Fruit fly (Drosophila melanogaster) whole organism, prepupa: ENCODE measurements around the gene CG33912.

Source experiments
- Blimp-1 ChIP-seq: fragments of 200-800 bp; sonication (Bioruptor generic); optimal IDR thresholded peaks from 3 replicates; lab custom pipeline; 2017; ENCODE audit warnings: missing biosample characterization, missing genetic modification characterization, mild to moderate bottlenecking, moderate library complexity, missing genetic modification reagents
- CG11902 ChIP-seq: fragments of 200-800 bp; sonication (Bioruptor generic); optimal IDR thresholded peaks from 3 replicates; lab custom pipeline; 2016; ENCODE audit warnings: missing biosample characterization, missing genetic modification characterization
- CG1621 ChIP-seq: fragments of 200-800 bp; sonication (Bioruptor generic); optimal IDR thresholded peaks from 3 replicates; lab custom pipeline; 2018; ENCODE audit warnings: missing biosample characterization, mild to moderate bottlenecking, missing genetic modification characterization
- CG16779 ChIP-seq: fragments of 200-800 bp; sonication (Bioruptor generic); optimal IDR thresholded peaks from 3 replicates; lab custom pipeline; 2017; ENCODE audit warnings: missing biosample characterization, mild to moderate bottlenecking, missing genetic modification characterization
- CG3032 ChIP-seq: fragments of 200-800 bp; optimal IDR thresholded peaks from 2 replicates; lab custom pipeline; 2019; ENCODE audit warnings: missing biosample characterization, mild to moderate bottlenecking, missing genetic modification characterization, moderate library complexity
- CG32006 ChIP-seq: fragments of 200-800 bp; sonication (Bioruptor generic); optimal IDR thresholded peaks from 3 replicates; lab custom pipeline; 2017; ENCODE audit warnings: missing biosample characterization, mild to moderate bottlenecking, missing genetic modification characterization
- CG34406 ChIP-seq: fragments of 200-800 bp; sonication (Bioruptor generic); optimal IDR thresholded peaks from 3 replicates; lab custom pipeline; 2016; ENCODE audit warnings: missing biosample characterization, missing genetic modification characterization
- CG3919 ChIP-seq: fragments of 200-800 bp; sonication (Bioruptor generic); optimal IDR thresholded peaks from 3 replicates; lab custom pipeline; 2016; ENCODE audit warnings: missing biosample characterization, missing genetic modification characterization
- CG4318 ChIP-seq: fragments of 200-800 bp; sonication (Bioruptor generic); optimal IDR thresholded peaks from 3 replicates; lab custom pipeline; 2017; ENCODE audit warnings: missing biosample characterization, mild to moderate bottlenecking, missing genetic modification characterization
- CG6163 ChIP-seq: fragments of 200-800 bp; sonication (Bioruptor generic); IDR thresholded peaks from 3 replicates; pipeline ENCODE4 v1.3.6; 2022; ENCODE audit warnings: missing biosample characterization, missing genetic modification characterization
- CG6276 ChIP-seq: fragments of 200-800 bp; sonication (Bioruptor generic); optimal IDR thresholded peaks from 2 replicates; lab custom pipeline; 2017; ENCODE audit warnings: missing biosample characterization, mild to moderate bottlenecking, missing genetic modification characterization
- CG6792 ChIP-seq: fragments of 200-800 bp; sonication (Bioruptor generic); optimal IDR thresholded peaks from 3 replicates; lab custom pipeline; 2016; ENCODE audit warnings: missing biosample characterization, missing genetic modification characterization
- CG6808 ChIP-seq: fragments of 200-800 bp; sonication (Bioruptor generic); optimal IDR thresholded peaks from 3 replicates; lab custom pipeline; 2017; ENCODE audit warnings: missing biosample characterization, missing genetic modification characterization, mild to moderate bottlenecking, moderate library complexity, missing genetic modification reagents
- CG8119 ChIP-seq: fragments of 200-800 bp; sonication (Bioruptor generic); IDR thresholded peaks from 3 replicates; pipeline ENCODE4 v1.3.6; 2022; ENCODE audit warnings: missing biosample characterization, missing genetic modification characterization
- CG8319 ChIP-seq: fragments of 200-800 bp; sonication (Bioruptor generic); optimal IDR thresholded peaks from 3 replicates; lab custom pipeline; 2016; ENCODE audit warnings: missing biosample characterization, missing genetic modification characterization
- CG9139 ChIP-seq: fragments of 200-800 bp; sonication (Bioruptor generic); optimal IDR thresholded peaks from 3 replicates; lab custom pipeline; 2017; ENCODE audit warnings: missing biosample characterization, mild to moderate bottlenecking, missing genetic modification characterization
- Eip75B ChIP-seq: fragments of 200-800 bp; sonication (Bioruptor generic); optimal IDR thresholded peaks from 3 replicates; lab custom pipeline; 2016; ENCODE audit warnings: missing biosample characterization, missing genetic modification characterization
- Eip78C ChIP-seq: fragments of 200-800 bp; sonication (Bioruptor generic); peaks from one replicate; lab custom pipeline; 2016; ENCODE audit warnings: missing biosample characterization, missing genetic modification characterization
- Eip93F ChIP-seq: fragments of 200-800 bp; sonication (Bioruptor generic); optimal IDR thresholded peaks from 2 replicates; lab custom pipeline; 2016; ENCODE audit warnings: missing biosample characterization, mild to moderate bottlenecking, missing genetic modification characterization
- Ets21C ChIP-seq: fragments of 200-800 bp; sonication (Bioruptor generic); optimal IDR thresholded peaks from 3 replicates; lab custom pipeline; 2016; ENCODE audit warnings: missing biosample characterization, missing genetic modification characterization
- Hr39 ChIP-seq: fragments of 200-800 bp; sonication (Bioruptor generic); optimal IDR thresholded peaks from 2 replicates; lab custom pipeline; 2016; ENCODE audit warnings: missing biosample characterization, missing genetic modification characterization
- Hr4 ChIP-seq: fragments of 200-800 bp; sonication (Bioruptor generic); optimal IDR thresholded peaks from 3 replicates; lab custom pipeline; 2016; ENCODE audit warnings: missing biosample characterization, missing genetic modification characterization
- Met ChIP-seq: fragments of 200-800 bp; sonication (Bioruptor generic); optimal IDR thresholded peaks from 3 replicates; lab custom pipeline; 2016; ENCODE audit warnings: missing biosample characterization, missing genetic modification characterization
- OdsH ChIP-seq: fragments of 200-800 bp; sonication (Bioruptor generic); optimal IDR thresholded peaks from 3 replicates; lab custom pipeline; 2016; ENCODE audit warnings: missing biosample characterization, missing genetic modification characterization
- Smox ChIP-seq: fragments of 200-800 bp; sonication (Bioruptor generic); optimal IDR thresholded peaks from 3 replicates; lab custom pipeline; 2016; ENCODE audit warnings: missing biosample characterization, missing genetic modification characterization
- Sox102F ChIP-seq: fragments of 200-800 bp; sonication (Bioruptor generic); optimal IDR thresholded peaks from 2 replicates; lab custom pipeline; 2016; ENCODE audit warnings: missing biosample characterization, mild to moderate bottlenecking, missing genetic modification characterization
- Sox14 ChIP-seq: fragments of 200-800 bp; sonication (Bioruptor generic); optimal IDR thresholded peaks from 3 replicates; lab custom pipeline; 2016; ENCODE audit warnings: missing biosample characterization, missing genetic modification characterization
- Sox15 ChIP-seq: fragments of 200-800 bp; sonication (Bioruptor generic); optimal IDR thresholded peaks from 3 replicates; lab custom pipeline; 2016; ENCODE audit warnings: missing biosample characterization, missing genetic modification characterization
- cyc ChIP-seq: fragments of 200-800 bp; sonication (Bioruptor generic); optimal IDR thresholded peaks from 3 replicates; lab custom pipeline; 2016; ENCODE audit warnings: missing biosample characterization, missing genetic modification characterization
- dac ChIP-seq: fragments of 200-800 bp; sonication (Bioruptor generic); optimal IDR thresholded peaks from 2 replicates; lab custom pipeline; 2017; ENCODE audit warnings: missing biosample characterization, mild to moderate bottlenecking, missing genetic modification characterization
- eg ChIP-seq: fragments of 200-800 bp; sonication (Bioruptor generic); IDR thresholded peaks from 3 replicates; pipeline ENCODE4 v1.3.6; 2022; ENCODE audit warnings: missing biosample characterization, missing genetic modification characterization
- esn ChIP-seq: fragments of 200-800 bp; sonication (Bioruptor generic); optimal IDR thresholded peaks from 2 replicates; lab custom pipeline; 2016; ENCODE audit warnings: missing biosample characterization, mild to moderate bottlenecking, missing genetic modification characterization, moderate library complexity
- fd85E ChIP-seq: fragments of 200-800 bp; sonication (Bioruptor generic); optimal IDR thresholded peaks from 3 replicates; lab custom pipeline; 2016; ENCODE audit warnings: missing biosample characterization, missing genetic modification characterization
- fkh ChIP-seq: fragments of 200-800 bp; sonication (Bioruptor generic); optimal IDR thresholded peaks from 3 replicates; lab custom pipeline; 2017; ENCODE audit warnings: missing biosample characterization, mild to moderate bottlenecking, missing genetic modification characterization, moderate library complexity
- lz ChIP-seq: fragments of 200-800 bp; sonication (Bioruptor generic); optimal IDR thresholded peaks from 3 replicates; lab custom pipeline; 2016; ENCODE audit warnings: missing biosample characterization, missing genetic modification characterization
- pdm3 ChIP-seq: fragments of 200-800 bp; sonication (Bioruptor generic); optimal IDR thresholded peaks from 3 replicates; lab custom pipeline; 2016; ENCODE audit warnings: missing biosample characterization, missing genetic modification characterization
- spab ChIP-seq: fragments of 200-800 bp; sonication (Bioruptor generic); optimal IDR thresholded peaks from 2 replicates; lab custom pipeline; 2017; ENCODE audit warnings: missing biosample characterization, mild to moderate bottlenecking, missing genetic modification characterization, missing genetic modification reagents
- ss ChIP-seq, 2 experiments: fragments of 200-800 bp; sonication (Bioruptor generic); optimal IDR thresholded peaks; 2 replicates in 1 of 2; 3 replicates in 1 of 2; lab custom pipeline; 2017 to 2018; ENCODE audit warnings: mild to moderate bottlenecking in 2 of 2, missing biosample characterization in 2 of 2, missing genetic modification characterization in 2 of 2, moderate library complexity in 1 of 2
- svp ChIP-seq: fragments of 200-800 bp; sonication (Bioruptor generic); peaks from one replicate; lab custom pipeline; 2016; ENCODE audit warnings: missing biosample characterization, missing genetic modification characterization
- topi ChIP-seq: fragments of 200-800 bp; sonication (Bioruptor generic); optimal IDR thresholded peaks from 3 replicates; lab custom pipeline; 2016; ENCODE audit warnings: missing biosample characterization, missing genetic modification characterization
- vri ChIP-seq: fragments of 200-800 bp; sonication (Bioruptor generic); optimal IDR thresholded peaks from 3 replicates; lab custom pipeline; 2016; ENCODE audit warnings: missing biosample characterization, mild to moderate bottlenecking, missing genetic modification characterization

The CG33912 gene

DNA sequence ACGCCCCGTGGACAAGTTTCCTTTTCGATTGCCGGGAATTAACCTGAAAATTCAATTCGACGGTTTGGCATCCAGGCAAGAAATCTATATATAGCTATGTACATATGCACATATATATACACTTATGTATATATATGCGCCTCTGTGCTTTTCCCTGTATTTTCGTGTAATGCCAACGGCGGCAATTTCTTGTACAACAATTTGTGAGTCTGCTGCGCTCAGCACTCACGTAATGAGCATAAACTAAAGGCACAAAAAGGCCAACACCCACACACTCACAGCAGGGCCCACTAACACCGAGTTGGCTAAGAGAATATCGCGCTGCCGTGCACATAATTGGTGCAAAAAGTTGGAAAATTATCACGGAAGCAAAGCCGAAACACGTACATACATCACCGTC, 6.0 kb upstream of the CG33912 start:
- TF ChIP-seq Met (no peak), CG6276 (GFP tag; lab: Kevin White, UChicago) (no peak), dac (GFP tag; lab: Kevin White, UChicago) (no peak)
- TF ChIP-seq, all 60 proteins: peak for 0

DNA sequence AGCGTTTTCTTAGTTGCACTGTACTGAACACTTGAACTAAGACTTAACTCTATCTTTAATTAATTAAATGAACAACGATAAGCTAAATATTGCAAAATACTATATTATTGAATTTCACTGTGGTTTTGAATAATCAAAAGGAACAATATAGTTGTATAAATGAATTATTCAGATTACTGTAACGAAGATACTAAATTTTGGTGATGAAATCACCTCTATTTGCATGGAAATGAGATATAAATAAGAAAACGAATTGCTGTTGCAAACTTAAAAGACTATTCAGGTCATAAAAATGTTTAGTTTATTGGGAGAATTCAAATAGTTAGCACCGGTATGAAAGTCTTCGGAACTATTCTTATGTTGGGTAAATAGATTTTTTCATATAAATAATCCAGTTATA, 3.1 kb upstream of the CG33912 start, which contains the start of gene CG43251:
TSS of gene CG43251 (plus strand) at position 301 of the 400 bp plus-strand sequence.
- TF ChIP-seq fd85E (GFP tag; lab: Kevin White, UChicago) (no peak), CG16779 (no peak), CG4318 (GFP tag; lab: Kevin White, UChicago) (no peak), pdm3 (GFP tag; lab: Kevin White, UChicago) (no peak), CG34406 (GFP tag; lab: Kevin White, UChicago) (no peak), CG6163 (GFP tag; lab: Robert Waterston, UW) (no peak), Blimp-1 (GFP tag; lab: Kevin White, UChicago) (no peak)

DNA sequence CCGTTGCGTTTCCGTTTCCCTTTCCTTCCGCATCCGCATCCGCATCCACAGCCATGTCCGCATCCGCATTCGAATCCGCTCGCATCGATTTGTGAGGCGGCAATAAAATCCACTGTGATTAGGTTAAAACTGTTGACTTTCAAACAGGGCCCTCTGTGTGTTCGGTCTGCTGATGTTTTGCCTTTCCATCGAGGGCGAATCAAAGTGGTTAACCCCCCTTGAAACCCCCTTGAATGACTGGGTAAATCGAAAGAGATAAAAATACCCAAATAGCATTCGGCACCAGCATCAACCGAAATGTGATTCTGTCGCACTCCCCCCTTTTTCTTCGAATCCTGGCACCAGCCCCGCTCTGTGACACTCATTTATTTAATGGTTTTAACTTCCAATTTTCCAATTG, 2.5 kb downstream of the CG33912 start:
- TF ChIP-seq CG32006 (GFP tag; lab: Kevin White, UChicago) (no peak), cyc (GFP tag; lab: Kevin White, UChicago) (no peak), CG6163 (GFP tag; lab: Robert Waterston, UW) (no peak), CG11902 (GFP tag; lab: Kevin White, UChicago) (no peak), vri (no peak), dac (GFP tag; lab: Kevin White, UChicago) (no peak), CG9139 (no peak), eg (no peak), CG3032 (tag; lab: Kevin White, UChicago) (no peak), Hr4 (GFP tag; lab: Kevin White, UChicago) (no peak), CG8119 (GFP tag; lab: Robert Waterston, UW) (no peak), CG1621 (tag; lab: Kevin White, UChicago) (no peak), CG6808 (GFP tag; lab: Kevin White, UChicago) (no peak)

- TF ChIP-seq CG16779 (no peak), Blimp-1 (GFP tag; lab: Kevin White, UChicago) (no peak), Sox15 (GFP tag; lab: Kevin White, UChicago) (no peak), CG6163 (GFP tag; lab: Robert Waterston, UW) (no peak), CG6276 (GFP tag; lab: Kevin White, UChicago) (no peak), CG8319 (GFP tag; lab: Kevin White, UChicago) (no peak), svp (GFP tag; lab: Kevin White, UChicago) (no peak), CG3919 (GFP tag; lab: Kevin White, UChicago) (no peak), lz (no peak), cyc (GFP tag; lab: Kevin White, UChicago) (no peak), fkh (GFP tag; lab: Kevin White, UChicago) (no peak), CG34406 (GFP tag; lab: Kevin White, UChicago) (no peak), Eip78C (GFP tag; lab: Kevin White, UChicago) (no peak), Smox (GFP tag; lab: Kevin White, UChicago) (no peak)
Observed at dm6 chr3L:20750391-20750790, 5.1 kb downstream of the CG33912 start.

dm6 chr3L:20748577-20748976, 6.9 kb downstream of the CG33912 start:
- TF ChIP-seq Sox102F (no peak), Eip78C (GFP tag; lab: Kevin White, UChicago) (peak; percentile 58)

- TF ChIP-seq Eip75B (peak; percentile 15), ss (GFP tag; optimal IDR thresholded peaks at IDR 0.05; lab: Kevin White, UChicago) (no peak), svp (GFP tag; lab: Kevin White, UChicago) (peak; percentile 48), OdsH (GFP tag; lab: Kevin White, UChicago) (peak; percentile 3), Ets21C (peak; percentile 10), pdm3 (GFP tag; lab: Kevin White, UChicago) (peak; percentile 38), CG6792 (GFP tag; lab: Kevin White, UChicago) (peak; percentile 41), spab (GFP tag; lab: Kevin White, UChicago) (no peak), esn (GFP tag; lab: Kevin White, UChicago) (peak; percentile 60), CG3032 (tag; lab: Kevin White, UChicago) (no peak), Hr39 (peak; percentile 36), Sox14 (peak; percentile 2), vri (no peak), topi (GFP tag; lab: Kevin White, UChicago) (peak; percentile 52), Sox102F (peak; percentile 59), Eip93F (no peak), CG34406 (GFP tag; lab: Kevin White, UChicago) (peak; percentile 22), Met (peak; percentile 51)
Observed at dm6 chr3L:20747299-20747925, 8.1 kb downstream of the CG33912 start.
